Worm (Caenorhabditis elegans): ENCODE data around the gene F56D5.9.

- no peak for TF ChIP-seq lin-35 (GFP tag; optimal IDR thresholded peaks at IDR 0.05)
- TF ChIP-seq T07F8.4 (tag; optimal IDR thresholded peaks at IDR 0.05) = no peak
- no peak for TF ChIP-seq ama-1 (optimal IDR thresholded peaks at IDR 0.05)
- TF ChIP-seq ama-1 (GFP tag; optimal IDR thresholded peaks at IDR 0.05) = no peak
- TF ChIP-seq zim-3 (tag; optimal IDR thresholded peaks at IDR 0.05) = no peak
- TF ChIP-seq B0336.3 (GFP tag; IDR thresholded peaks at IDR 0.05) = no peak
- no peak for TF ChIP-seq repo-1 (tag; optimal IDR thresholded peaks at IDR 0.05)
- no peak for TF ChIP-seq ceh-100 (GFP tag; IDR thresholded peaks at IDR 0.05)
- TF ChIP-seq F52B5.7 (tag; optimal IDR thresholded peaks at IDR 0.05) = no peak
- TF ChIP-seq let-526 (GFP tag; IDR thresholded peaks at IDR 0.05) = no peak
Observed at ce11 chrIV:9384826-9385225, 37.5 kb downstream of the F56D5.9 start, which contains the start of gene C10C5.7.
